Worm (Caenorhabditis elegans) whole organism, midembryonic: Measurements from ENCODE around the gene AC8.3.
"Not testable (repeated sequence)": the region's sequence is repeated elsewhere in the genome, so short reads cannot be mapped to it uniquely, and the experiment has no call there.

ENCODE experiments used
- ref-1 ChIP-seq: fragments of 200-800 bp; sonication (Bioruptor generic); conservative IDR thresholded peaks from 2 replicates; pipeline ENCODE4 v1.3.6; 2022; ENCODE audit warnings: missing genetic modification reagents, missing genetic modification characterization, missing compliant biosample characterization
- ztf-23 ChIP-seq: fragments of 200-800 bp; sonication (Bioruptor generic); IDR thresholded peaks from 2 replicates; pipeline ENCODE4 v1.3.6; 2022; ENCODE audit warnings: missing genetic modification reagents, missing genetic modification characterization, missing compliant biosample characterization

ce11 chrX:239077-239476 lies 9.8 kb upstream of the AC8.3 start, which contains the start of gene AC8.10:
- TF ChIP-seq ref-1; ztf-23 (GFP tag; lab: Robert Waterston, UW): not testable (repeated sequence)
